Worm (Caenorhabditis elegans) whole organism, young adult: ENCODE data around the gene R02D5.6.

Experiments used
- B0035.1 ChIP-seq: sonication (generic microtip); optimal IDR thresholded peaks from 2 replicates; lab custom pipeline; 2016; ENCODE audit warnings: missing genetic modification characterization, mild to moderate bottlenecking, missing compliant biosample characterization, missing genotype, missing genetic modification reagents
- B0261.1 ChIP-seq: sonication (generic microtip); optimal IDR thresholded peaks from 2 replicates; lab custom pipeline; 2016; ENCODE audit warnings: mild to moderate bottlenecking, missing genetic modification characterization, moderate library complexity, missing compliant biosample characterization
- F22D6.2 ChIP-seq: sonication (generic microtip); optimal IDR thresholded peaks from 2 replicates; lab custom pipeline; 2016; ENCODE audit warnings: mild to moderate bottlenecking, missing genetic modification characterization, missing compliant biosample characterization
- F49E8.2 ChIP-seq: sonication (generic microtip); optimal IDR thresholded peaks from 3 replicates; lab custom pipeline; 2017; ENCODE audit warnings: missing genetic modification characterization, mild to moderate bottlenecking, missing compliant biosample characterization, antibody characterized with exemption, moderate library complexity; ENCODE audit not compliant: insufficient read depth
- K12H6.12 ChIP-seq: fragments of 200-800 bp; sonication (Bioruptor generic); optimal IDR thresholded peaks from 2 replicates; lab custom pipeline; 2018; ENCODE audit warnings: mild to moderate bottlenecking, missing genetic modification characterization, missing compliant biosample characterization
- T07F8.4 ChIP-seq: sonication (generic microtip); optimal IDR thresholded peaks from 2 replicates; lab custom pipeline; 2016; ENCODE audit warnings: mild to moderate bottlenecking, missing genetic modification characterization, moderate library complexity, missing compliant biosample characterization
- Y67H2A.10 ChIP-seq: fragments of 200-800 bp; sonication (Bioruptor generic); conservative IDR thresholded peaks from 2 replicates; pipeline ENCODE4 v1.3.6; 2022; ENCODE audit warnings: missing genetic modification reagents, missing genetic modification characterization, missing compliant biosample characterization
- Y79H2A.3 ChIP-seq: fragments of 200-800 bp; sonication (Bioruptor generic); conservative IDR thresholded peaks from 2 replicates; pipeline ENCODE4 v1.3.6; 2022; ENCODE audit warnings: missing genetic modification reagents, missing genetic modification characterization, missing compliant biosample characterization
- ZK185.1 ChIP-seq: sonication (generic microtip); optimal IDR thresholded peaks from 2 replicates; lab custom pipeline; 2016; ENCODE audit warnings: mild to moderate bottlenecking, missing genetic modification characterization, missing compliant biosample characterization; ENCODE audit not compliant: poor library complexity, severe bottlenecking
- akir-1 ChIP-seq: fragments of 200-800 bp; sonication (Bioruptor generic); optimal IDR thresholded peaks from 2 replicates; lab custom pipeline; 2018; ENCODE audit warnings: mild to moderate bottlenecking, missing genetic modification characterization, moderate library complexity, missing compliant biosample characterization
- aptf-2 ChIP-seq: fragments of 200-800 bp; sonication (Bioruptor generic); conservative IDR thresholded peaks from 2 replicates; pipeline ENCODE4 v1.3.6; 2022; ENCODE audit warnings: missing genetic modification reagents, missing genetic modification characterization, missing compliant biosample characterization
- athp-1 ChIP-seq: sonication (generic microtip); optimal IDR thresholded peaks from 2 replicates; lab custom pipeline; 2017; ENCODE audit warnings: mild to moderate bottlenecking, missing genetic modification characterization, missing compliant biosample characterization
- ccch-3 ChIP-seq: fragments of 200-800 bp; sonication (Bioruptor generic); optimal IDR thresholded peaks from 2 replicates; lab custom pipeline; 2018; ENCODE audit warnings: mild to moderate bottlenecking, missing genetic modification characterization, missing compliant biosample characterization
- cebp-1 ChIP-seq, 2 experiments: fragments of 200-800 bp in 1 of 2; sonication (Bioruptor generic) in 1 of 2; sonication (generic microtip) in 1 of 2; IDR thresholded peaks in 1 of 2; optimal IDR thresholded peaks in 1 of 2; 2 replicates each; pipeline versions ENCODE4 v1.3.6 to Lab custom; 2017 to 2022; ENCODE audit warnings: missing compliant biosample characterization in 2 of 2, missing genetic modification characterization in 2 of 2, mild to moderate bottlenecking in 1 of 2, missing genetic modification reagents in 1 of 2, moderate library complexity in 1 of 2
- ceh-79 ChIP-seq: sonication (generic microtip); optimal IDR thresholded peaks from 2 replicates; lab custom pipeline; 2017; ENCODE audit warnings: mild to moderate bottlenecking, missing genetic modification characterization, missing compliant biosample characterization
- dpff-1 ChIP-seq: sonication (generic microtip); optimal IDR thresholded peaks from 2 replicates; lab custom pipeline; 2017; ENCODE audit warnings: mild to moderate bottlenecking, missing genetic modification characterization, missing compliant biosample characterization
- efl-1 ChIP-seq: fragments of 150-350 bp; optimal IDR thresholded peaks from 2 replicates; lab custom pipeline; 2014; ENCODE audit warnings: missing biosample characterization, missing genetic modification reagents, missing genetic modification characterization
- fkh-3 ChIP-seq: sonication (generic microtip); optimal IDR thresholded peaks from 2 replicates; lab custom pipeline; 2016; ENCODE audit warnings: mild to moderate bottlenecking, missing genetic modification characterization, missing compliant biosample characterization
- gei-17 ChIP-seq: fragments of 200-800 bp; sonication (Bioruptor generic); optimal IDR thresholded peaks from 2 replicates; lab custom pipeline; 2018; ENCODE audit warnings: mild to moderate bottlenecking, missing genetic modification characterization, missing compliant biosample characterization
- hlh-12 ChIP-seq: sonication (generic microtip); optimal IDR thresholded peaks from 2 replicates; lab custom pipeline; 2016; ENCODE audit warnings: missing genetic modification characterization, missing compliant biosample characterization
- hlh-26 ChIP-seq: fragments of 200-800 bp; sonication (Bioruptor generic); conservative IDR thresholded peaks from 2 replicates; pipeline ENCODE4 v1.3.6; 2022; ENCODE audit warnings: missing genetic modification reagents, missing genetic modification characterization, missing compliant biosample characterization
- hmg-1.2 ChIP-seq: fragments of 200-800 bp; sonication (Bioruptor generic); IDR thresholded peaks from 2 replicates; pipeline ENCODE4 v1.3.6; 2022; ENCODE audit warnings: missing genetic modification reagents, missing genetic modification characterization, missing compliant biosample characterization
- lsy-27 ChIP-seq: sonication (generic microtip); optimal IDR thresholded peaks from 2 replicates; lab custom pipeline; 2017; ENCODE audit warnings: missing genetic modification characterization, mild to moderate bottlenecking, missing compliant biosample characterization, antibody characterized with exemption, missing genotype, borderline replicate concordance; ENCODE audit not compliant: insufficient read depth
- madf-8 ChIP-seq: fragments of 200-800 bp; sonication (Bioruptor generic); conservative IDR thresholded peaks from 2 replicates; pipeline ENCODE4 v1.3.6; 2022; ENCODE audit warnings: missing genetic modification reagents, missing genetic modification characterization, missing compliant biosample characterization
- nfya-2 ChIP-seq: fragments of 200-800 bp; sonication (Bioruptor generic); IDR thresholded peaks from 2 replicates; pipeline ENCODE4 v1.3.6; 2022; ENCODE audit warnings: missing genetic modification reagents, missing genetic modification characterization, missing compliant biosample characterization
- nhr-179 ChIP-seq: sonication (generic microtip); optimal IDR thresholded peaks from 2 replicates; lab custom pipeline; 2016; ENCODE audit warnings: mild to moderate bottlenecking, missing genetic modification characterization, missing compliant biosample characterization
- rcor-1 ChIP-seq: fragments of 200-800 bp; sonication (Bioruptor generic); IDR thresholded peaks from 2 replicates; pipeline ENCODE4 v1.3.6; 2022; ENCODE audit warnings: missing genetic modification reagents, missing genetic modification characterization, missing compliant biosample characterization
- sdz-38 ChIP-seq: sonication (generic microtip); optimal IDR thresholded peaks from 2 replicates; lab custom pipeline; 2016; ENCODE audit warnings: missing genotype, missing genetic modification characterization, missing compliant biosample characterization
- snpc-4 ChIP-seq, 5 experiments: fragments of 150-350 bp in 1 of 5; sonication (generic microtip) in 4 of 5; optimal IDR thresholded peaks; 2 replicates each; lab custom pipeline; 2014 to 2018; ENCODE audit warnings: missing genetic modification characterization in 5 of 5, missing biosample characterization in 3 of 5, antibody characterized with exemption in 2 of 5, mild to moderate bottlenecking in 2 of 5, missing compliant biosample characterization in 2 of 5, missing genotype in 2 of 5, moderate library complexity in 2 of 5, missing genetic modification reagents in 1 of 5
- somi-1 ChIP-seq: fragments of 200-800 bp; sonication (Bioruptor generic); optimal IDR thresholded peaks from 2 replicates; lab custom pipeline; 2018; ENCODE audit warnings: mild to moderate bottlenecking, missing genetic modification characterization, missing compliant biosample characterization
- tlf-1 ChIP-seq: fragments of 200-800 bp; sonication (Bioruptor generic); optimal IDR thresholded peaks from 2 replicates; lab custom pipeline; 2018; ENCODE audit warnings: mild to moderate bottlenecking, missing genetic modification characterization, missing compliant biosample characterization
- unc-130 ChIP-seq: sonication (generic microtip); optimal IDR thresholded peaks from 2 replicates; lab custom pipeline; 2016; ENCODE audit warnings: missing genetic modification reagents, missing genetic modification characterization, missing compliant biosample characterization
- xnd-1 ChIP-seq: sonication (generic microtip); optimal IDR thresholded peaks from 2 replicates; lab custom pipeline; 2016; ENCODE audit warnings: missing genotype, missing genetic modification reagents, missing genetic modification characterization, missing compliant biosample characterization
- ztf-3 ChIP-seq: fragments of 200-800 bp; sonication (Bioruptor generic); optimal IDR thresholded peaks from 2 replicates; lab custom pipeline; 2018; ENCODE audit warnings: mild to moderate bottlenecking, missing genetic modification characterization, missing compliant biosample characterization

The R02D5.6 gene

DNA sequence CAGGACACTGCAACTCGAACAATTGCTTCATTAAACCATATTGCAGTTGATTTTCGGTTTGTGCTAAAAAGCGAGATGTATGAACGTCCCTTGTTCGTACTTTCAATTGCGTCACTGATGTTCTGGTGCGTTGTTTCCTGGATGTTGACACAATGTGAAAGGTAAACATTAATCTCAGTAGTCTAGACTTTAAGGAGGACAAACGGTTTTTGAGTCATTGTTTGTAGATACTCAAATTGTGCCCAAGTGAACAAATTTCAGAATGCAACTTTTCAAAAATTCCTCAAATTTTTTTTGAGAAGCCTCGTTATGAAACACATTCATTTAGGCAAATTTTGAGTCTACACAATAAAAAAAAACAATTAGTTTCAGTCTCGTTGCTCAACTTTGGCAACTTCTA, 23.0 kb upstream of the R02D5.6 start:
- TF ChIP-seq nhr-179 (tag; lab: Kevin White, UChicago) (no peak), xnd-1 (tag; lab: Kevin White, UChicago) (no peak), gei-17 (GFP tag; lab: Kevin White, UChicago) (no peak), ccch-3 (no peak), cebp-1 (GFP tag; IDR thresholded peaks at IDR 0.05; lab: Robert Waterston, UW) (no peak), cebp-1 (tag; optimal IDR thresholded peaks at IDR 0.05; lab: Kevin White, UChicago) (no peak), B0261.1 (tag; lab: Kevin White, UChicago) (no peak)

- TF ChIP-seq nfya-2 (GFP tag; lab: Robert Waterston, UW) (no peak), lsy-27 (tag; lab: Kevin White, UChicago) (no peak), rcor-1 (no peak), unc-130 (GFP tag; lab: Kevin White, UChicago) (no peak), fkh-3 (tag; lab: Kevin White, UChicago) (no peak), efl-1 (no peak), ZK185.1 (no peak), F22D6.2 (no peak), hmg-1.2 (GFP tag; lab: Robert Waterston, UW) (no peak), xnd-1 (tag; lab: Kevin White, UChicago) (no peak), somi-1 (GFP tag; lab: Kevin White, UChicago) (no peak), madf-8 (GFP tag; lab: Robert Waterston, UW) (no peak), dpff-1 (tag; lab: Kevin White, UChicago) (no peak), tlf-1 (GFP tag; lab: Kevin White, UChicago) (no peak)
Measured at ce11 chrV:14539355-14539754, 21.4 kb upstream of the R02D5.6 start.

ce11 chrV:14536274-14536673, 18.4 kb upstream of the R02D5.6 start, which contains the start of gene tag-191:
TSS of gene tag-191 (minus strand) at chrV:14536374.
- TF ChIP-seq T07F8.4, result no peak

ce11 chrV:14532374-14532773, 14.5 kb upstream of the R02D5.6 start:
- TF ChIP-seq ztf-3 (GFP tag; lab: Kevin White, UChicago), result no peak
- 0 out of 2 replicates have a peak, but pooled peaks have one; percentile 24 for TF ChIP-seq hmg-1.2 (GFP tag; lab: Robert Waterston, UW)
- no peak for TF ChIP-seq akir-1 (GFP tag; lab: Kevin White, UChicago)
- TF ChIP-seq, all 124 proteins: peak for 1

DNA sequence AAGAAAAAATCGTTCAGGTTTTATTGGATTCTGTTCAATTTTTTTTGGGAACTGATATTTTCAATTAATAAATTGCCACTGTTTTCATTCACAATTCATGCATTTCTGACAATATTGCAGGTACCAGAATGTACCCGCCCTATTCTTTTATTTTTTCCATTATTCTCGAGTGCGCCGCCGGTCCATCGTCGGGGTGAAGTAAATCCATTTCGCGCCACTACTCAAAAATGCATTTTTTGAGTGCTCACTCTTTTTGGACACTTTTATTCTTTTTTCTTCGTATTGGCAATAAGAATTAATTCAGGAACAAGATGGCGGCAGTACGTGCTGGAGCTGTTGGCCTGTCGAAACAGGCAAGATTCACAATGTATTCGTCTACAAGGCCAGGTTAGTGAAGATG, 12.9 kb upstream of the R02D5.6 start, which contains the start of gene kcnl-4:
TSS of gene kcnl-4 (plus strand) at position 301 of the 400 bp plus-strand sequence.
- TF ChIP-seq snpc-4 (GFP tag; optimal IDR thresholded peaks at IDR 0.05; lab: Kevin White, UChicago) (no peak), snpc-4 (tag; optimal IDR thresholded peaks at IDR 0.05; lab: Kevin White, UChicago) (no peak), aptf-2 (no peak), gei-17 (GFP tag; lab: Kevin White, UChicago) (no peak), athp-1 (tag; lab: Kevin White, UChicago) (no peak), F49E8.2 (tag; lab: Kevin White, UChicago) (no peak), ztf-3 (GFP tag; lab: Kevin White, UChicago) (no peak), ceh-79 (tag; lab: Kevin White, UChicago) (no peak), Y67H2A.10 (GFP tag; lab: Robert Waterston, UW) (no peak), hlh-12 (tag; lab: Kevin White, UChicago) (no peak), Y79H2A.3 (GFP tag; lab: Robert Waterston, UW) (no peak), hlh-26 (GFP tag; lab: Robert Waterston, UW) (no peak), B0035.1 (tag; lab: Kevin White, UChicago) (no peak), efl-1 (no peak), sdz-38 (tag; lab: Kevin White, UChicago) (no peak), K12H6.12 (tag; lab: Kevin White, UChicago) (no peak)
